Worm (Caenorhabditis elegans) whole organism, late embryonic: Measurements from ENCODE around the gene M151.7.

ENCODE experiments used
- C08G9.2 ChIP-seq: sonication (generic microtip); optimal IDR thresholded peaks from 2 replicates; lab custom pipeline; 2016; ENCODE audit warnings: mild to moderate bottlenecking, missing genetic modification characterization, moderate library complexity, missing compliant biosample characterization
- ceh-6 ChIP-seq: fragments of 200-800 bp; sonication (Bioruptor generic); optimal IDR thresholded peaks from 2 replicates; lab custom pipeline; 2018; ENCODE audit warnings: mild to moderate bottlenecking, missing genetic modification characterization, missing compliant biosample characterization
- elt-2 ChIP-seq: sonication (generic microtip); optimal IDR thresholded peaks from 2 replicates; lab custom pipeline; 2016; ENCODE audit warnings: missing genetic modification reagents, missing genetic modification characterization, missing compliant biosample characterization
- ets-4 ChIP-seq: sonication (generic microtip); optimal IDR thresholded peaks from 2 replicates; lab custom pipeline; 2016; ENCODE audit warnings: missing genetic modification characterization, missing compliant biosample characterization
- eyg-1 ChIP-seq: sonication (generic microtip); optimal IDR thresholded peaks from 2 replicates; lab custom pipeline; 2016; ENCODE audit warnings: missing genotype, missing genetic modification characterization, missing compliant biosample characterization
- fax-1 ChIP-seq: sonication (generic microtip); optimal IDR thresholded peaks from 2 replicates; lab custom pipeline; 2016; ENCODE audit warnings: missing genotype, missing genetic modification characterization, missing compliant biosample characterization
- fkh-6 ChIP-seq: sonication (generic microtip); optimal IDR thresholded peaks from 2 replicates; lab custom pipeline; 2016; ENCODE audit warnings: missing genetic modification characterization, missing compliant biosample characterization
- sdc-2 ChIP-seq: sonication (generic microtip); optimal IDR thresholded peaks from 2 replicates; lab custom pipeline; 2016; ENCODE audit warnings: missing genotype, missing genetic modification characterization, missing compliant biosample characterization
- sox-2 ChIP-seq: fragments of 200-800 bp; sonication (Bioruptor generic); IDR thresholded peaks from 2 replicates; pipeline ENCODE4 v1.3.6; 2022; ENCODE audit warnings: missing genetic modification reagents, missing genetic modification characterization, missing compliant biosample characterization
- unc-42 ChIP-seq: sonication (generic microtip); optimal IDR thresholded peaks from 2 replicates; lab custom pipeline; 2016; ENCODE audit warnings: missing genotype, missing genetic modification characterization, missing compliant biosample characterization

DNA sequence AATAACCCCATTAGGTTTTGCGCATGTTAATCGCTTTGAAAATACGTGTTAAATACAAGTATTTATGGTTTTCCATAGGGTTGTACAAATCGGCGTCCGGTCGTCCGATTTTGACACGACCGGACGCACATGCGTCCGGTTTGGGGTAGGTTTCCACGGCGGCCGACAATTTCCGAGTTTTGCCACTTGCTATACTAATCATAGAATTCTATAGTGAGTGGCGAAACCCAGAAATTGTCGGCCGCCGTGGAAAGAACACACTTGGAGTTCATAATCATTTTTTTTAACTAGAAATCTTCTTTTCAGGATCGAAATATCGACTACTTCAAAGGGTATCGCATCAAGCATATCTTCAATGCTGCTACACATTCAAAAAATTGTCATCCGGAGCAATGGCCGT, 12.7 kb downstream of the M151.7 start:
- TF ChIP-seq ceh-6 (GFP tag; lab: Kevin White, UChicago) (no peak), C08G9.2 (no peak), unc-42 (tag; lab: Kevin White, UChicago) (no peak), sox-2 (GFP tag; lab: Robert Waterston, UW) (no peak), fax-1 (no peak), fkh-6 (tag; lab: Kevin White, UChicago) (no peak), eyg-1 (tag; lab: Kevin White, UChicago) (no peak), sdc-2 (tag; lab: Kevin White, UChicago) (no peak), ets-4 (tag; lab: Kevin White, UChicago) (no peak), elt-2 (tag; lab: Kevin White, UChicago) (no peak)
